Worm (Caenorhabditis elegans) whole organism, midembryonic: ENCODE measurements around the gene C31H1.2.

ENCODE experiments used
- T22C8.4 ChIP-seq: fragments of 200-800 bp; sonication (Bioruptor generic); IDR thresholded peaks from 2 replicates; pipeline ENCODE4 v1.3.6; 2022; ENCODE audit warnings: missing genetic modification characterization, missing compliant biosample characterization
- cog-1 ChIP-seq: sonication (generic microtip); optimal IDR thresholded peaks from 2 replicates; lab custom pipeline; 2016; ENCODE audit warnings: missing genetic modification characterization, missing compliant biosample characterization
- flt-1 ChIP-seq: fragments of 200-800 bp; sonication (Bioruptor generic); IDR thresholded peaks from 2 replicates; pipeline ENCODE4 v1.3.6; 2022; ENCODE audit warnings: missing genetic modification characterization, missing compliant biosample characterization
- klf-2 ChIP-seq: fragments of 200-800 bp; sonication (Bioruptor generic); conservative IDR thresholded peaks from 2 replicates; pipeline ENCODE4 v1.3.6; 2022; ENCODE audit warnings: missing genetic modification reagents, missing genetic modification characterization, missing compliant biosample characterization
- med-1 ChIP-seq: sonication (generic microtip); optimal IDR thresholded peaks from 2 replicates; lab custom pipeline; 2017; ENCODE audit warnings: missing genetic modification characterization, mild to moderate bottlenecking, missing compliant biosample characterization, antibody characterized with exemption, missing genetic modification reagents; ENCODE audit not compliant: insufficient read depth
- ref-1 ChIP-seq: fragments of 200-800 bp; sonication (Bioruptor generic); conservative IDR thresholded peaks from 2 replicates; pipeline ENCODE4 v1.3.6; 2022; ENCODE audit warnings: missing genetic modification reagents, missing genetic modification characterization, missing compliant biosample characterization
- tab-1 ChIP-seq: fragments of 200-800 bp; sonication (Bioruptor generic); IDR thresholded peaks from 2 replicates; pipeline ENCODE4 v1.3.6; 2022; ENCODE audit warnings: missing genetic modification characterization, missing compliant biosample characterization
- ztf-23 ChIP-seq: fragments of 200-800 bp; sonication (Bioruptor generic); IDR thresholded peaks from 2 replicates; pipeline ENCODE4 v1.3.6; 2022; ENCODE audit warnings: missing genetic modification reagents, missing genetic modification characterization, missing compliant biosample characterization
- ztf-29 ChIP-seq: fragments of 200-800 bp; sonication (Bioruptor generic); IDR thresholded peaks from 2 replicates; pipeline ENCODE4 v1.3.6; 2022; ENCODE audit warnings: missing genetic modification reagents, missing genetic modification characterization, missing compliant biosample characterization

DNA sequence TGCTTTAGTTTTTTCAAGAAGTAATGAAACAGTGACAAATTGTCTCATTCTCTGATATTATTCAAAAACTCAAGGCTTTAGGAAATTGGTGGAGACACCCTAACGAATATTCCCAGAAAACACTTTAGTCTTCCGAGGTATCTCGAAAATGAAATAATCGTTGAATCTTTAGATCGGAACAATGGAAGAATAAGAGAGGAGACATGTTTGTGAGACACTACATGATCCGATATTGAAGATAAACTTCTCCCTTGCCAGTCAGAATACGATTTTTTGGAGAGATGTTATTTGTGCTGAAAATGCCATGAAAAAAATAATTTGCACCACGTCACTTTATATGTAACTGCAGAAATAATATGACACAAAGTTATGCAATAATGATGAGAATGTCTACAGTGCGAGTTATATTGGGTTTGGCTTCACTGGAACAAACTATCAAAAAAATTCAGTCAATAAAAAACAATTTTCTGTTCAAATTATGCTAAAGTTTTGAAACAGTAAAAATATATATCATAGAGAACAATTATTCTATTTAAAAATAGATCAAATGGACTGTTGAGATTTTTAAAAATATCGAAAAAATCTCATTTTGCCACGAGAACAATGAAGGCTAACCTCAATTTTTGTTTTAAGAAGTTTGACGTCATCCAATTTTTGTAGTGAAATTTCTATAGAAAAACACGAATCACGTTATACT is 29.7 kb upstream of the C31H1.2 start:
- TF ChIP-seq flt-1 (GFP tag; lab: Robert Waterston, UW): no peak
- no peak for TF ChIP-seq ztf-29
- no peak for TF ChIP-seq klf-2 (GFP tag; lab: Robert Waterston, UW)
- no peak for TF ChIP-seq cog-1
- TF ChIP-seq T22C8.4 (GFP tag; lab: Robert Waterston, UW): no peak
- TF ChIP-seq ztf-23: no peak
- no peak for TF ChIP-seq ref-1
- TF ChIP-seq tab-1 (GFP tag; lab: Robert Waterston, UW): no peak
- TF ChIP-seq med-1: no peak
